Worm (Caenorhabditis elegans) whole organism, midembryonic: ENCODE data around the gene ntl-3.

ENCODE experiments used
- cog-1 ChIP-seq: sonication (generic microtip); optimal IDR thresholded peaks from 2 replicates; lab custom pipeline; 2016; ENCODE audit warnings: missing genetic modification characterization, missing compliant biosample characterization
- flt-1 ChIP-seq: fragments of 200-800 bp; sonication (Bioruptor generic); IDR thresholded peaks from 2 replicates; pipeline ENCODE4 v1.3.6; 2022; ENCODE audit warnings: missing genetic modification characterization, missing compliant biosample characterization
- klf-2 ChIP-seq: fragments of 200-800 bp; sonication (Bioruptor generic); conservative IDR thresholded peaks from 2 replicates; pipeline ENCODE4 v1.3.6; 2022; ENCODE audit warnings: missing genetic modification reagents, missing genetic modification characterization, missing compliant biosample characterization
- ref-1 ChIP-seq: fragments of 200-800 bp; sonication (Bioruptor generic); conservative IDR thresholded peaks from 2 replicates; pipeline ENCODE4 v1.3.6; 2022; ENCODE audit warnings: missing genetic modification reagents, missing genetic modification characterization, missing compliant biosample characterization
- tab-1 ChIP-seq: fragments of 200-800 bp; sonication (Bioruptor generic); IDR thresholded peaks from 2 replicates; pipeline ENCODE4 v1.3.6; 2022; ENCODE audit warnings: missing genetic modification characterization, missing compliant biosample characterization
- ztf-23 ChIP-seq: fragments of 200-800 bp; sonication (Bioruptor generic); IDR thresholded peaks from 2 replicates; pipeline ENCODE4 v1.3.6; 2022; ENCODE audit warnings: missing genetic modification reagents, missing genetic modification characterization, missing compliant biosample characterization

DNA sequence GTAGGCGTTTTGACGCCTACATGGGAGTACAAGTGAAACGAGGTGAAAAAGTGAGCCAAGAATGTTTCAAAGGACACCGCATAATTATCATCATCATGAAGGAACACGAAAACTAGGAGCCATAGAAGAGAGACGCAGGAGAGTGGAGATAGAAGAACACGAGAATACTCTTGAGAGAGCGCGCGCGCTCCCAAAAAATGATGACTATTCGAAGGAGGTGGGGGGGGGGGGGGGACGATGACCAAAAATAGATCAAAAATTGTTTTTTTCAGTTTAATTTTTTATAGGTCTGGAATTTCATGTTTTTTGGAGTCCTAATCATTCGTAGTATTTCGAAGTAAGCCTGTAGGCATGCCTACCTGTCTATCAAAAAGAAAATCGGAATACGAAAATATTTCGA is 9.5 kb downstream of the ntl-3 start:
- TF ChIP-seq ztf-23 (GFP tag; lab: Robert Waterston, UW) (no peak), flt-1 (GFP tag; lab: Robert Waterston, UW) (no peak), tab-1 (GFP tag; lab: Robert Waterston, UW) (no peak), ref-1 (GFP tag; lab: Robert Waterston, UW) (no peak), cog-1 (tag; lab: Kevin White, UChicago) (no peak), klf-2 (GFP tag; lab: Robert Waterston, UW) (no peak)
